Fruit fly (Drosophila melanogaster): ENCODE measurements around the gene lark.

lark gene

dm6 chr3L:7339216-7339742, at the start of gene lark, which contains the start of gene eco:
TSS of gene lark (plus strand) at chr3L:7339266.
TSS of gene eco (minus strand) at chr3L:7339340.
- TF ChIP-seq CG14655 (GFP tag; optimal IDR thresholded peaks at IDR 0.05) (no peak), CG8159 (tag; optimal IDR thresholded peaks at IDR 0.05) (no peak), CG4496 (GFP tag; IDR thresholded peaks at IDR 0.05) (0 out of 3 replicates have a peak, but pooled peaks have one; percentile 9), gl (tag; optimal IDR thresholded peaks at IDR 0.05) (peak; percentile 28), Snoo (tag; optimal IDR thresholded peaks at IDR 0.05) (no peak), CG15710 (tag; optimal IDR thresholded peaks at IDR 0.05) (no peak), CG34367 (tag; optimal IDR thresholded peaks at IDR 0.05) (peak; percentile 14), rn (GFP tag; IDR thresholded peaks at IDR 0.05) (no peak), D1 (tag; optimal IDR thresholded peaks at IDR 0.05) (no peak), CG8301 (tag; optimal IDR thresholded peaks at IDR 0.05) (no peak), EcR (GFP tag; optimal IDR thresholded peaks at IDR 0.05) (peak; percentile 18), Ets98B (GFP tag; IDR thresholded peaks at IDR 0.05) (no peak), fd96Ca (GFP tag; IDR thresholded peaks at IDR 0.05) (no peak), Pif1B (GFP tag; optimal IDR thresholded peaks at IDR 0.05) (no peak)

- no peak for TF ChIP-seq CG32121 (GFP tag; IDR thresholded peaks at IDR 0.05)
- TF ChIP-seq gl (tag; optimal IDR thresholded peaks at IDR 0.05): no peak
- TF ChIP-seq EcR (GFP tag; optimal IDR thresholded peaks at IDR 0.05): no peak
- no peak for TF ChIP-seq Pif1B (GFP tag; optimal IDR thresholded peaks at IDR 0.05)
- no peak for TF ChIP-seq CG9948 (tag; optimal IDR thresholded peaks at IDR 0.05)
- no peak for TF ChIP-seq rn (GFP tag; IDR thresholded peaks at IDR 0.05)
- TF ChIP-seq CG34367 (tag; optimal IDR thresholded peaks at IDR 0.05): no peak
- TF ChIP-seq CG17806 (tag; optimal IDR thresholded peaks at IDR 0.05): no peak
Observed at dm6 chr3L:7300660-7301059, 38.4 kb upstream of the lark start.

dm6 chr3L:7312754-7313153, 26.3 kb upstream of the lark start, which contains the start of gene unc-13-4A:
TSS of gene unc-13-4A (minus strand) at chr3L:7312896.
- TF ChIP-seq gl (tag; optimal IDR thresholded peaks at IDR 0.05): no peak

- TF ChIP-seq fd96Ca (GFP tag; IDR thresholded peaks at IDR 0.05) (no peak), rn (GFP tag; IDR thresholded peaks at IDR 0.05) (no peak), Pif1A (GFP tag; optimal IDR thresholded peaks at IDR 0.05) (no peak), D1 (tag; optimal IDR thresholded peaks at IDR 0.05) (no peak), CG9948 (tag; optimal IDR thresholded peaks at IDR 0.05) (no peak), gl (tag; optimal IDR thresholded peaks at IDR 0.05) (no peak), CG32121 (GFP tag; IDR thresholded peaks at IDR 0.05) (no peak), Pif1B (GFP tag; optimal IDR thresholded peaks at IDR 0.05) (no peak), CG14655 (GFP tag; optimal IDR thresholded peaks at IDR 0.05) (no peak), Snoo (tag; optimal IDR thresholded peaks at IDR 0.05) (no peak), CG15710 (tag; optimal IDR thresholded peaks at IDR 0.05) (no peak), CG34367 (tag; optimal IDR thresholded peaks at IDR 0.05) (no peak), CG17806 (tag; optimal IDR thresholded peaks at IDR 0.05) (no peak), CG10348 (GFP tag; IDR thresholded peaks at IDR 0.05) (no peak), EcR (GFP tag; optimal IDR thresholded peaks at IDR 0.05) (no peak), CG4496 (GFP tag; IDR thresholded peaks at IDR 0.05) (no peak)
Observed at dm6 chr3L:7313559-7314132, 25.4 kb upstream of the lark start.

dm6 chr3L:7314133-7314532, 24.9 kb upstream of the lark start:
- no peak for TF ChIP-seq CG13204 (GFP tag; optimal IDR thresholded peaks at IDR 0.05)
- no peak for TF ChIP-seq Ets98B (GFP tag; IDR thresholded peaks at IDR 0.05)
- no peak for TF ChIP-seq fd96Ca (GFP tag; IDR thresholded peaks at IDR 0.05)

- TF ChIP-seq D1 (tag; optimal IDR thresholded peaks at IDR 0.05) (no peak), CG15710 (tag; optimal IDR thresholded peaks at IDR 0.05) (no peak), CG4496 (GFP tag; IDR thresholded peaks at IDR 0.05) (no peak), CG9948 (tag; optimal IDR thresholded peaks at IDR 0.05) (no peak), Pif1A (GFP tag; optimal IDR thresholded peaks at IDR 0.05) (no peak), CG12605 (GFP tag; IDR thresholded peaks at IDR 0.05) (no peak), EcR (GFP tag; optimal IDR thresholded peaks at IDR 0.05) (no peak), rn (GFP tag; IDR thresholded peaks at IDR 0.05) (no peak), CG32121 (GFP tag; IDR thresholded peaks at IDR 0.05) (no peak), Ets98B (GFP tag; IDR thresholded peaks at IDR 0.05) (no peak), CG13204 (GFP tag; optimal IDR thresholded peaks at IDR 0.05) (no peak), CG14655 (GFP tag; optimal IDR thresholded peaks at IDR 0.05) (no peak), fd96Ca (GFP tag; IDR thresholded peaks at IDR 0.05) (no peak), CG17806 (tag; optimal IDR thresholded peaks at IDR 0.05) (no peak), CG10348 (GFP tag; IDR thresholded peaks at IDR 0.05) (no peak), Snoo (tag; optimal IDR thresholded peaks at IDR 0.05) (no peak), CG8301 (tag; optimal IDR thresholded peaks at IDR 0.05) (no peak)
Observed at dm6 chr3L:7319768-7320167, 19.3 kb upstream of the lark start, which contains the start of gene CG8607. TSS of gene CG8607 (plus strand) at chr3L:7320068.

- peak; percentile 36 for TF ChIP-seq CG9948 (tag; optimal IDR thresholded peaks at IDR 0.05)
- peak; percentile 43; the same call in 1 of the 3 replicates for TF ChIP-seq fd96Ca (GFP tag; IDR thresholded peaks at IDR 0.05)
- no peak for TF ChIP-seq Snoo (tag; optimal IDR thresholded peaks at IDR 0.05)
- no peak for TF ChIP-seq Pif1A (GFP tag; optimal IDR thresholded peaks at IDR 0.05)
- peak; percentile 62 for TF ChIP-seq CG8159 (tag; optimal IDR thresholded peaks at IDR 0.05)
- peak; percentile 16 for TF ChIP-seq CG17806 (tag; optimal IDR thresholded peaks at IDR 0.05)
- TF ChIP-seq CG15710 (tag; optimal IDR thresholded peaks at IDR 0.05): peak; percentile 40
- peak; percentile 43; the same call in 1 of the 2 replicates for TF ChIP-seq CG32121 (GFP tag; IDR thresholded peaks at IDR 0.05)
- TF ChIP-seq CG4496 (GFP tag; IDR thresholded peaks at IDR 0.05): 0 out of 3 replicates have a peak, but pooled peaks have one; percentile 30
Observed at dm6 chr3L:7323348-7323747, 15.7 kb upstream of the lark start, which contains the start of the genes RhoGEF4 and Rint1. TSS of gene RhoGEF4 (minus strand) at chr3L:7323411. TSS of gene Rint1 (plus strand) at chr3L:7323619.
